Worm (Caenorhabditis elegans) whole organism, late embryonic: ENCODE data around the gene rab-7.

Experiments
- K09A11.1 ChIP-seq: sonication (generic microtip); optimal IDR thresholded peaks from 2 replicates; lab custom pipeline; 2017; ENCODE audit warnings: antibody characterized with exemption, mild to moderate bottlenecking, missing genetic modification characterization, missing compliant biosample characterization; ENCODE audit not compliant: insufficient read depth
- ceh-2 ChIP-seq: sonication (generic microtip); optimal IDR thresholded peaks from 2 replicates; lab custom pipeline; 2016; ENCODE audit warnings: missing genotype, missing genetic modification characterization, missing compliant biosample characterization
- ceh-24 ChIP-seq: sonication (generic microtip); optimal IDR thresholded peaks from 2 replicates; lab custom pipeline; 2016; ENCODE audit warnings: mild to moderate bottlenecking, missing genetic modification characterization, missing compliant biosample characterization
- ets-4 ChIP-seq: sonication (generic microtip); optimal IDR thresholded peaks from 2 replicates; lab custom pipeline; 2016; ENCODE audit warnings: missing genetic modification characterization, missing compliant biosample characterization
- npax-4 ChIP-seq: sonication (generic microtip); optimal IDR thresholded peaks from 2 replicates; lab custom pipeline; 2016; ENCODE audit warnings: missing genetic modification characterization, missing compliant biosample characterization

ce11 chrII:11974048-11974995 is 7.6 kb upstream of the rab-7 start:
- TF ChIP-seq ceh-2 (tag; lab: Kevin White, UChicago) (no peak), npax-4 (tag; lab: Kevin White, UChicago) (no peak), ets-4 (tag; lab: Kevin White, UChicago) (no peak), K09A11.1 (tag; lab: Kevin White, UChicago) (no peak), ceh-24 (no peak)
